Worm (Caenorhabditis elegans): ENCODE data around the gene C34D10.1.

C34D10.1 gene

DNA sequence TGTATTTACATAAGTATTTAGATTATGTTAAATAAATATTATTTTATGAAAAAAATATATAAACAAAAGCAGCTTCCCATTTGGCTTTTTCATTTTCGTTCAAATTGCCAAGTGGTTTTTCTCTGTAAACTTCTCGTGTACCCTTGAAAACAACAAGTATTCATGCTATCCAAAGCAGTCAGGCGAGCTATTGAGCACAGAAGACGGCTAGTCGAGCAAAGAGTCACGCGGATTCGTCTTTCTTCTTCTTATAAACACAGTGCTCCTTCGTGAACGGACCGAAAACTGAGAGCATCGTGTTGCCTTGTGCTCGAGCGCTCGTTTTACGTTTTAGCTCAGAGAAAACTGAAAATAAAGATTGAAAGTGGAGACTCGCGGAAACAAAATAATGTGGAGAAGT, 13.4 kb upstream of the C34D10.1 start:
- TF ChIP-seq B0310.2 (tag; optimal IDR thresholded peaks at IDR 0.05) (no peak), ceh-13 (GFP tag; optimal IDR thresholded peaks at IDR 0.05) (no peak), hmg-4 (GFP tag; optimal IDR thresholded peaks at IDR 0.05) (no peak), ets-7 (tag; optimal IDR thresholded peaks at IDR 0.05) (no peak), tra-4 (tag; optimal IDR thresholded peaks at IDR 0.05) (no peak), tbx-37 (GFP tag; conservative IDR thresholded peaks at IDR 0.05) (no peak), sea-1 (GFP tag; conservative IDR thresholded peaks at IDR 0.05) (no peak)

ce11 chrX:8017305-8017704, 12.0 kb upstream of the C34D10.1 start:
- TF ChIP-seq hmbx-1 (tag; optimal IDR thresholded peaks at IDR 0.05) = no peak
- no peak for TF ChIP-seq tbx-37 (GFP tag; conservative IDR thresholded peaks at IDR 0.05)
- no peak for TF ChIP-seq B0310.2 (tag; optimal IDR thresholded peaks at IDR 0.05)

DNA sequence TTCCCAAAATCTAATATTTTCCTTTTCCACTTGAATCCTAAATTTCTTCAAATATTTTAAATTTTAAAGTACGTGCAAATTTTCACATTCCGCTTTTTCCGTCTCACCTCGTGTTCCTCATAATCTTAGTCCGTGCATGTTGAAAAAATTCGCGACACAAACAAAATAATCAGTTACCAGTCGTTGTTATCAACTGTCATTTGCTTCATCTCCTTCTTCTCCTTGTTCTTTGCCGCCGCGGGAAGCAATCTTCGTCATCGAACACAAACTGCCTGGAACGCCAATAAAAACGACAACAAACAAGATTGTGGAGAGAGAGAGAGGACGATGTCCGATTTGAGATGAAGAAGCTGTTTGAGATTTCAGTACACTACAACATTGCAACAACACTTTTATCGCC, 11.5 kb upstream of the C34D10.1 start, which contains the start of gene C34D10.5:
C34D10.5 (plus strand) TSS at position 269 of the 400 bp plus-strand sequence.
- TF ChIP-seq ets-7 (tag; optimal IDR thresholded peaks at IDR 0.05) (no peak), hmg-4 (GFP tag; optimal IDR thresholded peaks at IDR 0.05) (no peak), F13C5.2 (tag; optimal IDR thresholded peaks at IDR 0.05) (no peak)

ce11 chrX:8018441-8018840, 10.8 kb upstream of the C34D10.1 start:
- TF ChIP-seq ceh-13 (GFP tag; optimal IDR thresholded peaks at IDR 0.05) = no peak
- TF ChIP-seq hmbx-1 (tag; optimal IDR thresholded peaks at IDR 0.05) = no peak
- no peak for TF ChIP-seq flt-1 (GFP tag; IDR thresholded peaks at IDR 0.05)
- TF ChIP-seq hnd-1 (tag; optimal IDR thresholded peaks at IDR 0.05) = no peak
- TF ChIP-seq ceh-36 (tag; optimal IDR thresholded peaks at IDR 0.05) = no peak
- no peak for TF ChIP-seq tbx-11 (GFP tag; IDR thresholded peaks at IDR 0.05)
- no peak for TF ChIP-seq aly-1 (tag; optimal IDR thresholded peaks at IDR 0.05)
- TF ChIP-seq hmg-4 (GFP tag; optimal IDR thresholded peaks at IDR 0.05) = no peak
- TF ChIP-seq tbx-37 (GFP tag; conservative IDR thresholded peaks at IDR 0.05) = no peak
- TF ChIP-seq ets-7 (tag; optimal IDR thresholded peaks at IDR 0.05) = no peak
- no peak for TF ChIP-seq scrt-1 (GFP tag; IDR thresholded peaks at IDR 0.05)
- TF ChIP-seq ama-1 (optimal IDR thresholded peaks at IDR 0.05) = no peak
- TF ChIP-seq sea-1 (GFP tag; conservative IDR thresholded peaks at IDR 0.05) = no peak
- no peak for TF ChIP-seq pes-1 (GFP tag; IDR thresholded peaks at IDR 0.05)
- TF ChIP-seq tra-4 (tag; optimal IDR thresholded peaks at IDR 0.05) = no peak
- TF ChIP-seq F13C5.2 (tag; optimal IDR thresholded peaks at IDR 0.05) = no peak
- TF ChIP-seq B0310.2 (tag; optimal IDR thresholded peaks at IDR 0.05) = no peak

- TF ChIP-seq F13C5.2 (tag; optimal IDR thresholded peaks at IDR 0.05) = peak; percentile 40
- TF ChIP-seq ama-1 (optimal IDR thresholded peaks at IDR 0.05) = no peak
- TF ChIP-seq hmg-4 (GFP tag; optimal IDR thresholded peaks at IDR 0.05) = peak; percentile 64
- no peak for TF ChIP-seq scrt-1 (GFP tag; IDR thresholded peaks at IDR 0.05)
Measured at ce11 chrX:8019665-8020064, 9.6 kb upstream of the C34D10.1 start.

ce11 chrX:8021609-8022008, 7.7 kb upstream of the C34D10.1 start:
- TF ChIP-seq hnd-1 (tag; optimal IDR thresholded peaks at IDR 0.05) = no peak
- TF ChIP-seq tbx-11 (GFP tag; IDR thresholded peaks at IDR 0.05) = no peak
- TF ChIP-seq sea-1 (GFP tag; conservative IDR thresholded peaks at IDR 0.05) = no peak

- TF ChIP-seq hmg-4 (GFP tag; optimal IDR thresholded peaks at IDR 0.05) (no peak), ets-7 (tag; optimal IDR thresholded peaks at IDR 0.05) (no peak), aly-1 (tag; optimal IDR thresholded peaks at IDR 0.05) (no peak), F13C5.2 (tag; optimal IDR thresholded peaks at IDR 0.05) (no peak), tbx-11 (GFP tag; IDR thresholded peaks at IDR 0.05) (no peak), hmbx-1 (tag; optimal IDR thresholded peaks at IDR 0.05) (no peak), B0310.2 (tag; optimal IDR thresholded peaks at IDR 0.05) (no peak), sea-1 (GFP tag; conservative IDR thresholded peaks at IDR 0.05) (no peak), hnd-1 (tag; optimal IDR thresholded peaks at IDR 0.05) (no peak), tra-4 (tag; optimal IDR thresholded peaks at IDR 0.05) (no peak), ceh-13 (GFP tag; optimal IDR thresholded peaks at IDR 0.05) (no peak), tbx-37 (GFP tag; conservative IDR thresholded peaks at IDR 0.05) (no peak), ama-1 (optimal IDR thresholded peaks at IDR 0.05) (no peak)
Measured at ce11 chrX:8022728-8023127, 6.6 kb upstream of the C34D10.1 start.

- TF ChIP-seq B0310.2 (tag; optimal IDR thresholded peaks at IDR 0.05) (no peak), tbx-11 (GFP tag; IDR thresholded peaks at IDR 0.05) (no peak), flt-1 (GFP tag; IDR thresholded peaks at IDR 0.05) (no peak)
Measured at ce11 chrX:8026709-8027108, 2.6 kb upstream of the C34D10.1 start.

ce11 chrX:8027509-8027908, 1.8 kb upstream of the C34D10.1 start:
- TF ChIP-seq F13C5.2 (tag; optimal IDR thresholded peaks at IDR 0.05) (no peak), flt-1 (GFP tag; IDR thresholded peaks at IDR 0.05) (no peak)

ce11 chrX:8030032-8030431, 753 bp downstream of the C34D10.1 start:
- TF ChIP-seq hmg-4 (GFP tag; optimal IDR thresholded peaks at IDR 0.05) = no peak
- TF ChIP-seq F13C5.2 (tag; optimal IDR thresholded peaks at IDR 0.05) = no peak
- TF ChIP-seq pes-1 (GFP tag; IDR thresholded peaks at IDR 0.05) = no peak
- no peak for TF ChIP-seq scrt-1 (GFP tag; IDR thresholded peaks at IDR 0.05)
- no peak for TF ChIP-seq hnd-1 (tag; optimal IDR thresholded peaks at IDR 0.05)
- TF ChIP-seq tbx-11 (GFP tag; IDR thresholded peaks at IDR 0.05) = no peak
- TF ChIP-seq ama-1 (optimal IDR thresholded peaks at IDR 0.05) = no peak
- no peak for TF ChIP-seq ets-7 (tag; optimal IDR thresholded peaks at IDR 0.05)
- TF ChIP-seq aly-1 (tag; optimal IDR thresholded peaks at IDR 0.05) = no peak
- TF ChIP-seq hmbx-1 (tag; optimal IDR thresholded peaks at IDR 0.05) = no peak
- TF ChIP-seq flt-1 (GFP tag; IDR thresholded peaks at IDR 0.05) = no peak
- no peak for TF ChIP-seq sea-1 (GFP tag; conservative IDR thresholded peaks at IDR 0.05)

Data from whole organism, early embryonic.